Worm (Caenorhabditis elegans) whole organism, L4/young adult: Measurements from ENCODE around the gene C08F11.13.
"Not testable (repeated sequence)": the region's sequence is repeated elsewhere in the genome, so short reads cannot be mapped to it uniquely, and the experiment has no call there.

ENCODE experiments used
- W03F9.2 ChIP-seq: fragments of 150-350 bp; optimal IDR thresholded peaks from 2 replicates; lab custom pipeline; 2014; ENCODE audit warnings: missing biosample characterization, missing genetic modification characterization
- dao-5 ChIP-seq: sonication (generic microtip); optimal IDR thresholded peaks from 2 replicates; lab custom pipeline; 2016; ENCODE audit warnings: missing genotype, missing genetic modification characterization, moderate library complexity, missing compliant biosample characterization
- him-1 ChIP-seq: sonication (generic microtip); optimal IDR thresholded peaks from 2 replicates; lab custom pipeline; 2016; ENCODE audit warnings: missing genotype, missing genetic modification reagents, missing genetic modification characterization, missing compliant biosample characterization

DNA sequence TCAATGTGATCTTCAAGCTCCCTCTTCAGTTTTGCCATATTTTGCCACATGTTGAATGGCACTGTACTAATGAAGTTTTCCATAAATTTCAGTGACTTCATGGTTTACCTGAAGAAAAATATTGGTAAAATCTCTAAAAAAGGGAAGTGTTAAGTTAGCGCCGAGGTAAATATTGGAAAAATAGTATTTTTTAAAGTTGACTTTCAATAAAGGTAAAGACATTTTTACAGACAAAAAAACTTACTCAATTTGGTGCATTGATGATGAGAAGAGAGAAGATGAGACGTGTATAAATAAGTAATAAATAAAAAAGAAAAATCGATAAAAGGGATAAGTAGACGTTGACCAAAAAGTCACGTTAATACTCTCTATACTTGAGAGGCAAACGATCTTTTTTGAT is 11.9 kb downstream of the C08F11.13 start, which contains the start of gene Y45F10B.9:
- TF ChIP-seq him-1, dao-5, W03F9.2 (tag; lab: Kevin White, UChicago): not testable (repeated sequence)
